Worm (Caenorhabditis elegans): Measurements from ENCODE around the gene K09A9.8.

K09A9.8 gene

DNA sequence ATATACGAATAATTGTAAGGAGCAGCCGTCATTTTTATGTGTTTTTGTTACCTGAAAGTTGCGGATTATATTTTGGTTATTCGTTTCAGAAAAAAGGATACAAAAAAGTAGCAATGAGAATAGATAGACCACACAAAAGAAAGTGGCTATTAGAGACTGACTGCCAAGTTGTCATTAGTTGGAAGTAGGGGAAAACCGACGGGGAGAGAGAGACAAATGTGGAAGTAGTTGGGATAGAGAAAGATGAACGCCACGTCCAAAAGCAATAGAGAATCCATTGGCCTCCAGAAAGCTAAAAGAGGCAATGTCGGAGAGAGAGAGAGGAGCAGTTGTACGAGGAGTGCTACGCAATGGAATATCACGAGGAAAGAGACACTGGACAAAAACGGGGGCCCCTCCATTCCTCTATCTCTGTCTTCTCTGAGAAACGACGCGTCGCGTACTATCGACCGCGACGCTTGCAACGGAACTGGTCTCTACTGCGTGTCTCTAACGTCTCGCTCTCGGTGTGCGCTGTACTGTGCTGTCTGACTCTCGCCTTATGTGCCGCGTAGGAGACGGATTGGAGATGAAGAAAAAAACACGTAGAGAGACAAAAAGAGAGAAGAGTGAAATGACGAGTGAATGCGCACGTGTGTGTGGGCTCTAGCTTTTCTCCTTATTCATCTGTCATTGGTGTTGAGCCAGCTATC lies 9.8 kb upstream of the K09A9.8 start, which contains the start of gene rab-14:
rab-14 (minus strand) TSS at position 51 of the 692 bp plus-strand sequence.
- TF ChIP-seq lsy-2 (tag; optimal IDR thresholded peaks at IDR 0.05) (peak; percentile 14), mls-2 (tag; optimal IDR thresholded peaks at IDR 0.05) (peak; percentile 51), ceh-39 (tag; optimal IDR thresholded peaks at IDR 0.05) (peak; percentile 98), ces-1 (GFP tag; optimal IDR thresholded peaks at IDR 0.05) (peak; percentile 47), hlh-1 (tag; optimal IDR thresholded peaks at IDR 0.05) (peak; percentile 44), cnd-1 (tag; optimal IDR thresholded peaks at IDR 0.05) (peak; percentile 55), sem-2 (GFP tag; optimal IDR thresholded peaks at IDR 0.05) (no peak), lin-13 (tag; optimal IDR thresholded peaks at IDR 0.05) (peak; percentile 67), unc-120 (tag; optimal IDR thresholded peaks at IDR 0.05; ENCODE audit: poor library complexity, severe bottlenecking) (peak; percentile 69), pha-4 (tag; optimal IDR thresholded peaks at IDR 0.05) (peak; percentile 79), M03D4.4 (tag; optimal IDR thresholded peaks at IDR 0.05) (peak; percentile 44), mab-5 (tag; optimal IDR thresholded peaks at IDR 0.05) (no peak), drap-1 (GFP tag; optimal IDR thresholded peaks at IDR 0.05) (peak; percentile 46), mep-1 (tag; optimal IDR thresholded peaks at IDR 0.05) (peak; percentile 70), elt-1 (tag; optimal IDR thresholded peaks at IDR 0.05; ENCODE audit: borderline replicate concordance, insufficient read depth) (no peak), nhr-2 (tag; optimal IDR thresholded peaks at IDR 0.05) (no peak), blmp-1 (tag; optimal IDR thresholded peaks at IDR 0.05) (peak; percentile 30), nhr-12 (tag; optimal IDR thresholded peaks at IDR 0.05) (no peak), zip-8 (tag; optimal IDR thresholded peaks at IDR 0.05) (no peak), lin-32 (GFP tag; optimal IDR thresholded peaks at IDR 0.05) (no peak)

DNA sequence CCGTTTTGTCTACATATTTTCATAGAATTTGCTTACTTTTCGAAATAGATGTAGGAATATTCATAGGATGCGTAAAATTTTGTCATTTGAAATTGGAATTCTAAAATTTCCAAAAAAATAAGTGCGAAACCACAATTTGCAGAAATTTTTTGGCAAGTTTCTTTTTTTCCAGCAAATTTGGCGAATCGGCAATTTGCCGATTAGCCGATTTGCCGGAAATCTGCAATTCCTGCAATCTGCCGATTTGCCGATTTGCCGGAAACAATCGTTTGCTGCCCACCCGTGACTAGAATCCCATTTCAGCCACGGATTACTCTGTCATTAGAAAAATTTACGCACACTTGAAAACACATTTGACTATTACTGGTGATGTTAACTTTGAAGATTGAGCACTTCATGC lies 7.3 kb upstream of the K09A9.8 start:
- TF ChIP-seq nhr-28 (tag; optimal IDR thresholded peaks at IDR 0.05) (no peak), mep-1 (tag; optimal IDR thresholded peaks at IDR 0.05) (no peak), unc-39 (tag; optimal IDR thresholded peaks at IDR 0.05) (no peak), ceh-43 (GFP tag; optimal IDR thresholded peaks at IDR 0.05) (no peak), lin-32 (GFP tag; optimal IDR thresholded peaks at IDR 0.05) (no peak), ztf-11 (tag; optimal IDR thresholded peaks at IDR 0.05) (no peak), ceh-83 (GFP tag; optimal IDR thresholded peaks at IDR 0.05) (no peak), pha-4 (tag; optimal IDR thresholded peaks at IDR 0.05) (no peak), snpc-4 (tag; optimal IDR thresholded peaks at IDR 0.05) (no peak), ceh-39 (tag; optimal IDR thresholded peaks at IDR 0.05) (no peak), cnd-1 (tag; optimal IDR thresholded peaks at IDR 0.05) (no peak), flh-1 (GFP tag; optimal IDR thresholded peaks at IDR 0.05) (no peak), nhr-2 (tag; optimal IDR thresholded peaks at IDR 0.05) (no peak), zip-8 (tag; optimal IDR thresholded peaks at IDR 0.05) (no peak), drap-1 (GFP tag; optimal IDR thresholded peaks at IDR 0.05) (no peak), sem-2 (GFP tag; optimal IDR thresholded peaks at IDR 0.05) (no peak), lin-13 (tag; optimal IDR thresholded peaks at IDR 0.05) (no peak), mab-5 (tag; optimal IDR thresholded peaks at IDR 0.05) (no peak), ces-1 (GFP tag; optimal IDR thresholded peaks at IDR 0.05) (no peak)

DNA sequence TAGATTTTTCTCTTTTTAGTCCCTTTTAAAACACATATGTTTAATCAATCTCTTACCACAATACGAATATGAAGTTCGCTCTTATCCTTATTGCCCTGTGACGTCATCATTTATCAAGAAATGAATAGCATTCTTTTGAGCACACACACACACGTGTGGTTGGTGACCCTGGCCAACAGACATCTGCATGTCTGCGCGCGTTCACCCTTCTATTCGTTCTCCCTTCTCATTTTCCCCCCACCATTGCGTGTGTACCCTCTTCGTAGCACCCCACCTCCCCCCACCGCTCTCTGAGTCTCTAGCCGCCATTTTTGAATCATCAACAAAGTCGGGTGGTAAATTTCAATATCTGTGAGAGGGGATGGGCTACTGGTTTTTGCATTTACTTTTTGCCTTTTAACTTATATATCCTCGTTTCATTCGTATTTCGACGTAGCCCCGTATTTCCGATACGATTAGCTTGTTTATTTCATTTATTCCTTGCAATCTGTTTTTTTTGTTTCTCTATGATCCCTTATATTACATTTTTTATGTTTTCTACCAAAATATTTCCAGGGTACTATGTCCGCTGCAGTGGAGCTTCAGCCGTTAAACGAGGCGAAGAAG lies 3.6 kb upstream of the K09A9.8 start, which contains the start of gene ent-2:
ent-2 (plus strand) TSS at position 556 of the 606 bp plus-strand sequence.
- TF ChIP-seq unc-120 (tag; optimal IDR thresholded peaks at IDR 0.05; ENCODE audit: poor library complexity, severe bottlenecking) = peak; percentile 11
- peak; percentile 45 for TF ChIP-seq zip-8 (tag; optimal IDR thresholded peaks at IDR 0.05)
- TF ChIP-seq mls-2 (tag; optimal IDR thresholded peaks at IDR 0.05) = peak; percentile 40
- TF ChIP-seq nhr-12 (tag; optimal IDR thresholded peaks at IDR 0.05) = no peak
- TF ChIP-seq hlh-1 (tag; optimal IDR thresholded peaks at IDR 0.05) = peak; percentile 8
- TF ChIP-seq M03D4.4 (tag; optimal IDR thresholded peaks at IDR 0.05) = peak; percentile 34
- peak; percentile 13 for TF ChIP-seq cnd-1 (tag; optimal IDR thresholded peaks at IDR 0.05)
- TF ChIP-seq ztf-11 (tag; optimal IDR thresholded peaks at IDR 0.05) = no peak
- no peak for TF ChIP-seq lsy-2 (tag; optimal IDR thresholded peaks at IDR 0.05)
- TF ChIP-seq mep-1 (tag; optimal IDR thresholded peaks at IDR 0.05) = peak; percentile 69
- peak; percentile 16 for TF ChIP-seq ham-2 (GFP tag; optimal IDR thresholded peaks at IDR 0.05)
- TF ChIP-seq ces-1 (GFP tag; optimal IDR thresholded peaks at IDR 0.05) = no peak
- TF ChIP-seq nhr-2 (tag; optimal IDR thresholded peaks at IDR 0.05) = peak; percentile 33

- TF ChIP-seq mab-5 (tag; optimal IDR thresholded peaks at IDR 0.05) (no peak), blmp-1 (tag; optimal IDR thresholded peaks at IDR 0.05) (no peak), nhr-12 (tag; optimal IDR thresholded peaks at IDR 0.05) (no peak), ztf-11 (tag; optimal IDR thresholded peaks at IDR 0.05) (no peak), hlh-1 (tag; optimal IDR thresholded peaks at IDR 0.05) (no peak), pha-4 (tag; optimal IDR thresholded peaks at IDR 0.05) (no peak), sem-2 (GFP tag; optimal IDR thresholded peaks at IDR 0.05) (no peak), unc-120 (tag; optimal IDR thresholded peaks at IDR 0.05; ENCODE audit: poor library complexity, severe bottlenecking) (no peak), elt-1 (tag; optimal IDR thresholded peaks at IDR 0.05; ENCODE audit: borderline replicate concordance, insufficient read depth) (no peak), mls-2 (tag; optimal IDR thresholded peaks at IDR 0.05) (no peak), ces-1 (GFP tag; optimal IDR thresholded peaks at IDR 0.05) (no peak), lin-32 (GFP tag; optimal IDR thresholded peaks at IDR 0.05) (no peak), bed-3 (GFP tag; optimal IDR thresholded peaks at IDR 0.05) (no peak), lin-13 (tag; optimal IDR thresholded peaks at IDR 0.05) (no peak), unc-62 (GFP tag; optimal IDR thresholded peaks at IDR 0.05) (no peak), ham-2 (GFP tag; optimal IDR thresholded peaks at IDR 0.05) (no peak), cnd-1 (tag; optimal IDR thresholded peaks at IDR 0.05) (no peak), M03D4.4 (tag; optimal IDR thresholded peaks at IDR 0.05) (no peak), mep-1 (tag; optimal IDR thresholded peaks at IDR 0.05) (no peak), flh-1 (GFP tag; optimal IDR thresholded peaks at IDR 0.05) (no peak)
Observed at ce11 chrX:15599925-15600324, 2.9 kb upstream of the K09A9.8 start.

Measured in whole organism, mixed stage, embryonic.